Worm (Caenorhabditis elegans): ENCODE data around the gene nhr-189.

DNA sequence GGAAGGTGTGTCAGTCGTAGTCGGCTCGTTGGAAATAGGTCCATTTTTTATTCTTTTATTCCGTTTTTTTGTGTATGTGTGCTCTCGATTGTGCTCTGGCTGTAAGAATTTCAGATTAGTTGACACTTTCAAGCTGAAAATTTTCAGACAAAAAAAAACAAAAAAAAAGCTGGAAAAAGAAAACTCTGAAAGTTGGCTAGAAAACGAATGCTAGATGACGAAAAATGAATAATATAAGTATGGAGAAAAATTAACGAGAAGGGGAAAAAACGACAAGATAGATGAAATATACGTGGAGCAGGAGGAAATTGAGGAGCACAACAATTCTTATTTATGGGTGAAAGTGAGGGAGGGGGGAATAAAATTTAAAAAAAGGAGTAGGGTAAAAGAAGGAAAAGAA, 28.4 kb downstream of the nhr-189 start, which contains the start of gene H10D18.5:
- no peak for TF ChIP-seq med-1 (GFP tag; optimal IDR thresholded peaks at IDR 0.05; ENCODE audit: insufficient read depth)
- TF ChIP-seq flt-1 (GFP tag; IDR thresholded peaks at IDR 0.05), result no peak
- no peak for TF ChIP-seq ztf-29 (GFP tag; IDR thresholded peaks at IDR 0.05)
- TF ChIP-seq cog-1 (tag; optimal IDR thresholded peaks at IDR 0.05), result no peak
- no peak for TF ChIP-seq ref-1 (GFP tag; conservative IDR thresholded peaks at IDR 0.05)
- no peak for TF ChIP-seq tab-1 (GFP tag; IDR thresholded peaks at IDR 0.05)
- no peak for TF ChIP-seq ztf-23 (GFP tag; IDR thresholded peaks at IDR 0.05)
- no peak for TF ChIP-seq T22C8.4 (GFP tag; IDR thresholded peaks at IDR 0.05)
- no peak for TF ChIP-seq klf-2 (GFP tag; conservative IDR thresholded peaks at IDR 0.05)

Measured in whole organism, midembryonic.